Fruit fly (Drosophila melanogaster) whole organism, embryonic: ENCODE data around the gene CG6933.

Source experiments
- CG10654 ChIP-seq: fragments of 200-800 bp; sonication (Bioruptor generic); optimal IDR thresholded peaks from 2 replicates; lab custom pipeline; 2016; ENCODE audit warnings: missing biosample characterization, missing genetic modification characterization
- CG6791 ChIP-seq: fragments of 200-800 bp; sonication (Bioruptor generic); IDR thresholded peaks from 3 replicates; pipeline ENCODE4 v1.3.6; 2022; ENCODE audit warnings: missing biosample characterization, missing genetic modification characterization; ENCODE audit not compliant: partially characterized antibody
- Jarid2 ChIP-seq: fragments of 200-800 bp; sonication (Bioruptor generic); optimal IDR thresholded peaks from 3 replicates; lab custom pipeline; 2017; ENCODE audit warnings: mild to moderate bottlenecking, missing biosample characterization, missing genetic modification reagents, missing genetic modification characterization
- NC2β ChIP-seq: fragments of 200-800 bp; sonication (Bioruptor generic); optimal IDR thresholded peaks from 2 replicates; lab custom pipeline; 2016; ENCODE audit warnings: missing biosample characterization, missing genetic modification characterization
- pho ChIP-seq: fragments of 200-800 bp; sonication (Bioruptor generic); optimal IDR thresholded peaks from 2 replicates; lab custom pipeline; 2016; ENCODE audit warnings: missing biosample characterization, missing genetic modification characterization

DNA sequence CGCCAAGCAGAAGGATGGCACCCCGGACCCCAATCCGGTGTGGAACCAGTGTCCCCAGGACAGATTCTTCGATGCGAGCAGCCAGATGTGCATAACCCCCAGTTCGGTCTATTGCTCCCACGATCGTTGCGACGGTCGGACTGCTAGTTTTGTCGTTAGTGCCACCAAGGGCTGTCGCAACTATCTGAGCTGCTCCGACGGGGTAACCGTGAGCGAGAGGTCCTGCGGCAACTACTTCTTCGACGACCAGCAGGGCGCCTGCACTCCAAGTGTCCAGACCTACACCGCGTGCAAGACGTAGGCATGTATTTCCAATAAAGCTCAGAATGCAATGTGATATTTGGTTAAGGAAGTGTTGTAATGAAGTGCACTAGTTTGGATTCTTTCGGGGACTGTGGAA is 2.4 kb upstream of the CG6933 start:
- TF ChIP-seq CG6791 (no peak), NC2β (GFP tag; lab: Kevin White, UChicago) (no peak), CG10654 (no peak), Jarid2 (GFP tag; lab: Kevin White, UChicago) (no peak), pho (GFP tag; lab: Kevin White, UChicago) (no peak)
